Worm (Caenorhabditis elegans) whole organism, young adult: ENCODE results near the gene F19G12.1.
A peak's percentile ranks its signal among the peaks of the same experiment; 100 is the strongest.

Experiments
- B0019.2 ChIP-seq: fragments of 200-800 bp; sonication (Bioruptor generic); conservative IDR thresholded peaks from 2 replicates; pipeline ENCODE4 v1.3.6; 2022; ENCODE audit warnings: missing genetic modification reagents, missing genetic modification characterization, missing compliant biosample characterization
- B0261.1 ChIP-seq: sonication (generic microtip); optimal IDR thresholded peaks from 2 replicates; lab custom pipeline; 2016; ENCODE audit warnings: mild to moderate bottlenecking, missing genetic modification characterization, moderate library complexity, missing compliant biosample characterization
- D2030.7 ChIP-seq: fragments of 200-800 bp; sonication (Bioruptor generic); IDR thresholded peaks from 2 replicates; pipeline ENCODE4 v1.3.6; 2022; ENCODE audit warnings: missing genetic modification reagents, missing genetic modification characterization, missing compliant biosample characterization
- F23B12.7 ChIP-seq: sonication (generic microtip); optimal IDR thresholded peaks from 2 replicates; lab custom pipeline; 2017; ENCODE audit warnings: missing genetic modification characterization, mild to moderate bottlenecking, missing compliant biosample characterization, antibody characterized with exemption, moderate library complexity; ENCODE audit not compliant: insufficient read depth
- F55B11.4 ChIP-seq: sonication (generic microtip); optimal IDR thresholded peaks from 2 replicates; lab custom pipeline; 2016; ENCODE audit warnings: missing compliant biosample characterization, missing genetic modification characterization, borderline replicate concordance; ENCODE audit not compliant: insufficient read depth
- F57C9.4 ChIP-seq: sonication (generic microtip); optimal IDR thresholded peaks from 2 replicates; lab custom pipeline; 2017; ENCODE audit warnings: mild to moderate bottlenecking, missing genetic modification characterization, missing compliant biosample characterization
- K12H6.12 ChIP-seq: fragments of 200-800 bp; sonication (Bioruptor generic); optimal IDR thresholded peaks from 2 replicates; lab custom pipeline; 2018; ENCODE audit warnings: mild to moderate bottlenecking, missing genetic modification characterization, missing compliant biosample characterization
- T26A5.8 ChIP-seq: sonication (generic microtip); optimal IDR thresholded peaks from 2 replicates; lab custom pipeline; 2016; ENCODE audit warnings: missing genetic modification characterization, missing compliant biosample characterization
- Y79H2A.3 ChIP-seq: fragments of 200-800 bp; sonication (Bioruptor generic); conservative IDR thresholded peaks from 2 replicates; pipeline ENCODE4 v1.3.6; 2022; ENCODE audit warnings: missing genetic modification reagents, missing genetic modification characterization, missing compliant biosample characterization
- akir-1 ChIP-seq: fragments of 200-800 bp; sonication (Bioruptor generic); optimal IDR thresholded peaks from 2 replicates; lab custom pipeline; 2018; ENCODE audit warnings: mild to moderate bottlenecking, missing genetic modification characterization, moderate library complexity, missing compliant biosample characterization
- attf-5 ChIP-seq: fragments of 200-800 bp; sonication (Bioruptor generic); optimal IDR thresholded peaks from 2 replicates; lab custom pipeline; 2018; ENCODE audit warnings: mild to moderate bottlenecking, missing genetic modification characterization, missing compliant biosample characterization
- attf-6 ChIP-seq: fragments of 200-800 bp; sonication (Bioruptor generic); IDR thresholded peaks from 2 replicates; pipeline ENCODE4 v1.3.6; 2022; ENCODE audit warnings: missing genetic modification reagents, missing genetic modification characterization, missing compliant biosample characterization
- bed-1 ChIP-seq: fragments of 200-800 bp; sonication (Bioruptor generic); IDR thresholded peaks from 2 replicates; pipeline ENCODE4 v1.3.6; 2022; ENCODE audit warnings: missing genetic modification reagents, missing genetic modification characterization, missing compliant biosample characterization
- cebp-1 ChIP-seq, 2 experiments: fragments of 200-800 bp in 1 of 2; sonication (Bioruptor generic) in 1 of 2; sonication (generic microtip) in 1 of 2; IDR thresholded peaks in 1 of 2; optimal IDR thresholded peaks in 1 of 2; 2 replicates each; pipeline versions ENCODE4 v1.3.6 to Lab custom; 2017 to 2022; ENCODE audit warnings: missing compliant biosample characterization in 2 of 2, missing genetic modification characterization in 2 of 2, mild to moderate bottlenecking in 1 of 2, missing genetic modification reagents in 1 of 2, moderate library complexity in 1 of 2
- chd-7 ChIP-seq: sonication (generic microtip); optimal IDR thresholded peaks from 2 replicates; lab custom pipeline; 2016; ENCODE audit warnings: mild to moderate bottlenecking, missing genetic modification characterization, moderate library complexity, missing compliant biosample characterization
- die-1 ChIP-seq: sonication (generic microtip); optimal IDR thresholded peaks from 2 replicates; lab custom pipeline; 2016; ENCODE audit warnings: missing genotype, mild to moderate bottlenecking, missing genetic modification characterization, missing compliant biosample characterization
- egrh-3 ChIP-seq: fragments of 200-800 bp; sonication (Bioruptor generic); IDR thresholded peaks from 2 replicates; pipeline ENCODE4 v1.3.6; 2022; ENCODE audit warnings: missing genetic modification reagents, missing genetic modification characterization, missing compliant biosample characterization
- fkh-3 ChIP-seq: sonication (generic microtip); optimal IDR thresholded peaks from 2 replicates; lab custom pipeline; 2016; ENCODE audit warnings: mild to moderate bottlenecking, missing genetic modification characterization, missing compliant biosample characterization
- hmg-1.2 ChIP-seq: fragments of 200-800 bp; sonication (Bioruptor generic); IDR thresholded peaks from 2 replicates; pipeline ENCODE4 v1.3.6; 2022; ENCODE audit warnings: missing genetic modification reagents, missing genetic modification characterization, missing compliant biosample characterization
- hmg-20 ChIP-seq: fragments of 200-800 bp; sonication (Bioruptor generic); IDR thresholded peaks from 2 replicates; pipeline ENCODE4 v1.3.6; 2022; ENCODE audit warnings: missing genetic modification reagents, missing genetic modification characterization, missing compliant biosample characterization
- lsy-27 ChIP-seq: sonication (generic microtip); optimal IDR thresholded peaks from 2 replicates; lab custom pipeline; 2017; ENCODE audit warnings: missing genetic modification characterization, mild to moderate bottlenecking, missing compliant biosample characterization, antibody characterized with exemption, missing genotype, borderline replicate concordance; ENCODE audit not compliant: insufficient read depth
- madf-3 ChIP-seq: fragments of 200-800 bp; sonication (Bioruptor generic); IDR thresholded peaks from 2 replicates; pipeline ENCODE4 v1.3.6; 2022; ENCODE audit warnings: missing genetic modification reagents, missing genetic modification characterization, missing compliant biosample characterization
- nhr-179 ChIP-seq: sonication (generic microtip); optimal IDR thresholded peaks from 2 replicates; lab custom pipeline; 2016; ENCODE audit warnings: mild to moderate bottlenecking, missing genetic modification characterization, missing compliant biosample characterization
- pbrm-1 ChIP-seq: fragments of 200-800 bp; sonication (Bioruptor generic); IDR thresholded peaks from 2 replicates; pipeline ENCODE4 v1.3.6; 2022; ENCODE audit warnings: missing genetic modification reagents, missing genetic modification characterization, missing compliant biosample characterization
- rcor-1 ChIP-seq: fragments of 200-800 bp; sonication (Bioruptor generic); IDR thresholded peaks from 2 replicates; pipeline ENCODE4 v1.3.6; 2022; ENCODE audit warnings: missing genetic modification reagents, missing genetic modification characterization, missing compliant biosample characterization
- rpc-1 ChIP-seq, 2 experiments: fragments of 150-350 bp in 1 of 2; sonication (generic microtip) in 1 of 2; optimal IDR thresholded peaks; 2 replicates each; lab custom pipeline; 2014 to 2018; ENCODE audit warnings: missing biosample characterization in 1 of 2, missing genetic modification characterization in 1 of 2, missing genetic modification reagents in 1 of 2, missing genotype in 1 of 2
- sdz-38 ChIP-seq: sonication (generic microtip); optimal IDR thresholded peaks from 2 replicates; lab custom pipeline; 2016; ENCODE audit warnings: missing genotype, missing genetic modification characterization, missing compliant biosample characterization
- snpc-1.1 ChIP-seq: sonication (generic microtip); optimal IDR thresholded peaks from 2 replicates; lab custom pipeline; 2017; ENCODE audit warnings: missing genetic modification characterization, mild to moderate bottlenecking, missing compliant biosample characterization, antibody characterized with exemption, moderate library complexity, missing genotype, missing genetic modification reagents; ENCODE audit not compliant: insufficient read depth
- snpc-4 ChIP-seq, 5 experiments: fragments of 150-350 bp in 1 of 5; sonication (generic microtip) in 4 of 5; optimal IDR thresholded peaks; 2 replicates each; lab custom pipeline; 2014 to 2018; ENCODE audit warnings: missing genetic modification characterization in 5 of 5, missing biosample characterization in 3 of 5, antibody characterized with exemption in 2 of 5, mild to moderate bottlenecking in 2 of 5, missing compliant biosample characterization in 2 of 5, missing genotype in 2 of 5, moderate library complexity in 2 of 5, missing genetic modification reagents in 1 of 5
- unc-130 ChIP-seq: sonication (generic microtip); optimal IDR thresholded peaks from 2 replicates; lab custom pipeline; 2016; ENCODE audit warnings: missing genetic modification reagents, missing genetic modification characterization, missing compliant biosample characterization
- zim-3 ChIP-seq: sonication (generic microtip); optimal IDR thresholded peaks from 2 replicates; lab custom pipeline; 2017; ENCODE audit warnings: mild to moderate bottlenecking, missing genetic modification characterization, moderate library complexity, missing compliant biosample characterization
- ztf-22 ChIP-seq: fragments of 200-800 bp; sonication (Bioruptor generic); optimal IDR thresholded peaks from 2 replicates; lab custom pipeline; 2018; ENCODE audit warnings: mild to moderate bottlenecking, missing genetic modification characterization, moderate library complexity, missing compliant biosample characterization
- ztf-26 ChIP-seq: sonication (generic microtip); optimal IDR thresholded peaks from 2 replicates; lab custom pipeline; 2017; ENCODE audit warnings: missing genetic modification characterization, missing compliant biosample characterization
- ztf-28 ChIP-seq: fragments of 200-800 bp; sonication (Bioruptor generic); IDR thresholded peaks from 2 replicates; pipeline ENCODE4 v1.3.6; 2022; ENCODE audit warnings: missing genetic modification reagents, missing genetic modification characterization, missing compliant biosample characterization

Gene F19G12.1

ce11 chrX:1464699-1465098, 33.9 kb downstream of the F19G12.1 start, which contains the start of gene D1005.6:
TSS of gene D1005.6 (minus strand) at chrX:1464799.
- TF ChIP-seq F57C9.4 (no peak), attf-5 (no peak), sdz-38 (no peak), madf-3 (GFP tag; lab: Robert Waterston, UW) (no peak), hmg-20 (no peak), bed-1 (no peak), B0019.2 (GFP tag; lab: Robert Waterston, UW) (no peak), cebp-1 (GFP tag; IDR thresholded peaks at IDR 0.05; lab: Robert Waterston, UW) (no peak), cebp-1 (tag; optimal IDR thresholded peaks at IDR 0.05; lab: Kevin White, UChicago) (no peak), D2030.7 (no peak), rcor-1 (GFP tag; lab: Robert Waterston, UW) (no peak), ztf-28 (no peak)

- TF ChIP-seq attf-6 (no peak), T26A5.8 (no peak), pbrm-1 (GFP tag; lab: Robert Waterston, UW) (no peak), rcor-1 (GFP tag; lab: Robert Waterston, UW) (no peak), hmg-1.2 (no peak), B0261.1 (tag; lab: Kevin White, UChicago) (no peak), Y79H2A.3 (no peak), F23B12.7 (tag; lab: Kevin White, UChicago) (no peak)
These were observed 37.2 kb downstream of the F19G12.1 start for ce11 chrX:1468057-1468456.

- no peak for TF ChIP-seq chd-7
- no peak for TF ChIP-seq cebp-1 (GFP tag; IDR thresholded peaks at IDR 0.05; lab: Robert Waterston, UW)
- peak; percentile 73 for TF ChIP-seq cebp-1 (tag; optimal IDR thresholded peaks at IDR 0.05; lab: Kevin White, UChicago)
- TF ChIP-seq egrh-3 (GFP tag; lab: Robert Waterston, UW), result no peak
- no peak for TF ChIP-seq snpc-1.1 (tag; lab: Kevin White, UChicago)
- TF ChIP-seq snpc-4 (GFP tag; optimal IDR thresholded peaks at IDR 0.05; lab: Kevin White, UChicago), result no peak
- peak in 2 of 4 experiments; percentile 78 to 81 for TF ChIP-seq snpc-4 (tag; optimal IDR thresholded peaks at IDR 0.05; lab: Kevin White, UChicago)
- no peak for TF ChIP-seq lsy-27
- no peak for TF ChIP-seq akir-1 (GFP tag; lab: Kevin White, UChicago)
- no peak for TF ChIP-seq ztf-26 (tag; lab: Kevin White, UChicago)
These were observed 40.4 kb downstream of the F19G12.1 start for ce11 chrX:1471232-1471631.

- TF ChIP-seq sdz-38, result no peak
- TF ChIP-seq zim-3, result no peak
- TF ChIP-seq T26A5.8, result no peak
- TF ChIP-seq cebp-1 (GFP tag; IDR thresholded peaks at IDR 0.05; lab: Robert Waterston, UW), result no peak
- peak; percentile 22 for TF ChIP-seq cebp-1 (tag; optimal IDR thresholded peaks at IDR 0.05; lab: Kevin White, UChicago)
- TF ChIP-seq nhr-179 (tag; lab: Kevin White, UChicago), result no peak
- TF ChIP-seq die-1 (tag; lab: Kevin White, UChicago), result no peak
These were observed 42.1 kb downstream of the F19G12.1 start, which contains the start of gene D1005.5 for ce11 chrX:1472880-1473279. TSS of gene D1005.5 (minus strand) at chrX:1472980.

- TF ChIP-seq rpc-1 (optimal IDR thresholded peaks at IDR 0.05; lab: Kevin White, UChicago), result peak; percentile 16
- TF ChIP-seq rpc-1 (tag; optimal IDR thresholded peaks at IDR 0.05; lab: Kevin White, UChicago), result peak; percentile 57
- TF ChIP-seq unc-130 (GFP tag; lab: Kevin White, UChicago), result no peak
- no peak for TF ChIP-seq cebp-1 (GFP tag; IDR thresholded peaks at IDR 0.05; lab: Robert Waterston, UW)
- TF ChIP-seq cebp-1 (tag; optimal IDR thresholded peaks at IDR 0.05; lab: Kevin White, UChicago), result peak; percentile 67
- TF ChIP-seq fkh-3 (tag; lab: Kevin White, UChicago), result no peak
- no peak for TF ChIP-seq ztf-22 (GFP tag; lab: Kevin White, UChicago)
- no peak for TF ChIP-seq F55B11.4 (tag; lab: Kevin White, UChicago)
- TF ChIP-seq K12H6.12 (tag; lab: Kevin White, UChicago), result no peak
- no peak for TF ChIP-seq B0019.2 (GFP tag; lab: Robert Waterston, UW)
- TF ChIP-seq attf-6, result no peak
These were observed 43.0 kb downstream of the F19G12.1 start for ce11 chrX:1473794-1474193.
